Fruit fly (Drosophila melanogaster) whole organism, embryonic: Measurements from ENCODE around the gene RPA1.

ENCODE experiments used
- ATbp ChIP-seq: fragments of 200-800 bp; sonication (Bioruptor generic); optimal IDR thresholded peaks from 2 replicates; lab custom pipeline; 2017; ENCODE audit warnings: missing biosample characterization, mild to moderate bottlenecking, missing genetic modification characterization, missing genetic modification reagents
- Ada2b ChIP-seq: fragments of 200-800 bp; sonication (Bioruptor generic); IDR thresholded peaks from 2 replicates; pipeline ENCODE4 v1.3.6; 2022; ENCODE audit warnings: missing biosample characterization, missing genetic modification characterization
- CG12219 ChIP-seq: fragments of 200-800 bp; sonication (Bioruptor generic); optimal IDR thresholded peaks from 3 replicates; lab custom pipeline; 2018; ENCODE audit warnings: missing biosample characterization, mild to moderate bottlenecking, missing genetic modification characterization
- CG13775 ChIP-seq: fragments of 200-800 bp; sonication (Bioruptor generic); optimal IDR thresholded peaks from 3 replicates; lab custom pipeline; 2017; ENCODE audit warnings: missing biosample characterization, mild to moderate bottlenecking, missing genetic modification characterization
- CG14014 ChIP-seq: fragments of 200-800 bp; sonication (Bioruptor generic); IDR thresholded peaks from 2 replicates; pipeline ENCODE4 v1.3.6; 2022; ENCODE audit warnings: missing biosample characterization, missing genetic modification characterization
- CG16863 ChIP-seq: fragments of 200-800 bp; sonication (Bioruptor generic); optimal IDR thresholded peaks from 3 replicates; lab custom pipeline; 2016; ENCODE audit warnings: missing biosample characterization, missing genetic modification characterization
- CG17359 ChIP-seq: fragments of 200-800 bp; sonication (Bioruptor generic); optimal IDR thresholded peaks from 3 replicates; lab custom pipeline; 2018; ENCODE audit warnings: missing biosample characterization, mild to moderate bottlenecking, missing genetic modification characterization, moderate library complexity
- CG17568 ChIP-seq: fragments of 200-800 bp; sonication (Bioruptor generic); optimal IDR thresholded peaks from 2 replicates; lab custom pipeline; 2018; ENCODE audit warnings: missing biosample characterization, mild to moderate bottlenecking, missing genetic modification characterization, moderate library complexity
- CG18011 ChIP-seq: fragments of 200-800 bp; sonication (Bioruptor generic); optimal IDR thresholded peaks from 2 replicates; lab custom pipeline; 2017; ENCODE audit warnings: missing biosample characterization, missing genetic modification characterization, mild to moderate bottlenecking, moderate library complexity, missing genotype
- CG2202 ChIP-seq: fragments of 200-800 bp; sonication (Bioruptor generic); optimal IDR thresholded peaks from 2 replicates; lab custom pipeline; 2018; ENCODE audit warnings: missing biosample characterization, mild to moderate bottlenecking, missing genetic modification characterization
- CG3065 ChIP-seq: fragments of 200-800 bp; sonication (Bioruptor generic); optimal IDR thresholded peaks from 2 replicates; lab custom pipeline; 2016; ENCODE audit warnings: missing biosample characterization, missing genetic modification characterization
- CG3407 ChIP-seq: fragments of 200-800 bp; sonication (Bioruptor generic); optimal IDR thresholded peaks from 2 replicates; lab custom pipeline; 2018; ENCODE audit warnings: missing biosample characterization, mild to moderate bottlenecking, missing genetic modification characterization
- CG34224 ChIP-seq: fragments of 200-800 bp; sonication (Bioruptor generic); IDR thresholded peaks from 3 replicates; pipeline ENCODE4 v1.3.6; 2022; ENCODE audit warnings: missing biosample characterization, missing genetic modification characterization; ENCODE audit not compliant: partially characterized antibody
- CG34376 ChIP-seq: fragments of 200-800 bp; sonication (Bioruptor generic); optimal IDR thresholded peaks from 2 replicates; lab custom pipeline; 2018; ENCODE audit warnings: missing biosample characterization, mild to moderate bottlenecking, missing genetic modification characterization
- CG3838 ChIP-seq: fragments of 200-800 bp; sonication (Bioruptor generic); optimal IDR thresholded peaks from 3 replicates; lab custom pipeline; 2016; ENCODE audit warnings: missing biosample characterization, missing genetic modification characterization
- CG6272 ChIP-seq: fragments of 200-800 bp; sonication (Bioruptor generic); IDR thresholded peaks from 2 replicates; pipeline ENCODE4 v1.3.6; 2022; ENCODE audit warnings: missing biosample characterization, missing genetic modification characterization
- CG7372 ChIP-seq: fragments of 200-800 bp; sonication (Bioruptor generic); IDR thresholded peaks from 2 replicates; pipeline ENCODE4 v1.3.6; 2022; ENCODE audit warnings: missing biosample characterization, missing genetic modification characterization
- CG9876 ChIP-seq: fragments of 200-800 bp; sonication (Bioruptor generic); optimal IDR thresholded peaks from 2 replicates; lab custom pipeline; 2016; ENCODE audit warnings: missing biosample characterization, missing genetic modification characterization
- CoRest ChIP-seq: fragments of 200-800 bp; sonication (Bioruptor generic); optimal IDR thresholded peaks from 3 replicates; lab custom pipeline; 2018; ENCODE audit warnings: missing biosample characterization, mild to moderate bottlenecking, missing genetic modification characterization, moderate library complexity
- D19B ChIP-seq: fragments of 200-800 bp; sonication (Bioruptor generic); optimal IDR thresholded peaks from 2 replicates; lab custom pipeline; 2017; ENCODE audit warnings: missing biosample characterization, mild to moderate bottlenecking, missing genetic modification characterization
- Deaf1 ChIP-seq: fragments of 200-800 bp; optimal IDR thresholded peaks from 3 replicates; lab custom pipeline; 2019; ENCODE audit warnings: missing biosample characterization, mild to moderate bottlenecking, missing genetic modification characterization, moderate library complexity
- Dfd ChIP-seq, 2 experiments: fragments of >200 bp; optimal IDR thresholded peaks; 2 replicates each; lab custom pipeline; 2017; ENCODE audit warnings: missing biosample characterization in 2 of 2, missing genetic modification characterization in 2 of 2
- Eip74EF ChIP-seq, 2 experiments: fragments of 200-800 bp in 1 of 2; fragments of >200 bp in 1 of 2; sonication (Bioruptor generic) in 1 of 2; optimal IDR thresholded peaks; 2 replicates each; lab custom pipeline; 2017 to 2019; ENCODE audit warnings: missing biosample characterization in 2 of 2, missing genetic modification characterization in 2 of 2, mild to moderate bottlenecking in 1 of 2, moderate library complexity in 1 of 2
- Elba2 ChIP-seq: fragments of 200-800 bp; sonication (Bioruptor generic); optimal IDR thresholded peaks from 3 replicates; lab custom pipeline; 2016; ENCODE audit warnings: missing biosample characterization, missing genetic modification characterization
- Ets65A ChIP-seq: fragments of 200-800 bp; sonication (Bioruptor generic); peaks from one replicate; lab custom pipeline; 2016; ENCODE audit warnings: missing biosample characterization, missing genetic modification characterization
- Ets97D ChIP-seq: fragments of 200-800 bp; sonication (Bioruptor generic); optimal IDR thresholded peaks from 3 replicates; lab custom pipeline; 2016; ENCODE audit warnings: missing biosample characterization, missing genetic modification characterization
- Fer1 ChIP-seq: fragments of 200-800 bp; sonication (Bioruptor generic); optimal IDR thresholded peaks from 2 replicates; lab custom pipeline; 2017; ENCODE audit warnings: missing biosample characterization, mild to moderate bottlenecking, missing genetic modification characterization
- HLH3B ChIP-seq: fragments of 200-800 bp; sonication (Bioruptor generic); IDR thresholded peaks from 2 replicates; pipeline ENCODE4 v1.3.6; 2022; ENCODE audit warnings: missing biosample characterization, missing genetic modification characterization
- Myb ChIP-seq: fragments of 200-800 bp; sonication (Bioruptor generic); optimal IDR thresholded peaks from 2 replicates; lab custom pipeline; 2016; ENCODE audit warnings: missing biosample characterization, missing genetic modification characterization
- Nf-YA ChIP-seq: fragments of 200-800 bp; sonication (Bioruptor generic); IDR thresholded peaks from 2 replicates; pipeline ENCODE4 v1.3.6; 2022; ENCODE audit warnings: missing biosample characterization, missing genetic modification characterization
- Side ChIP-seq: fragments of 200-800 bp; sonication (Bioruptor generic); optimal IDR thresholded peaks from 2 replicates; lab custom pipeline; 2016; ENCODE audit warnings: missing biosample characterization, missing genetic modification characterization
- Sox100B ChIP-seq: fragments of 200-800 bp; sonication (Bioruptor generic); optimal IDR thresholded peaks from 3 replicates; lab custom pipeline; 2018; ENCODE audit warnings: missing biosample characterization, mild to moderate bottlenecking, missing genetic modification characterization
- Sox102F ChIP-seq: fragments of 200-800 bp; sonication (Bioruptor generic); optimal IDR thresholded peaks from 2 replicates; lab custom pipeline; 2018; ENCODE audit warnings: missing biosample characterization, mild to moderate bottlenecking, missing genetic modification characterization, moderate library complexity
- bbx ChIP-seq: fragments of 200-800 bp; sonication (Bioruptor generic); IDR thresholded peaks from 2 replicates; pipeline ENCODE4 v1.3.6; 2022; ENCODE audit warnings: missing biosample characterization, missing genetic modification characterization; ENCODE audit not compliant: partially characterized antibody
- cg ChIP-seq: fragments of 200-800 bp; sonication (Bioruptor generic); optimal IDR thresholded peaks from 3 replicates; lab custom pipeline; 2019; ENCODE audit warnings: missing biosample characterization, mild to moderate bottlenecking, missing genetic modification characterization, moderate library complexity
- dimm ChIP-seq: fragments of 200-800 bp; sonication (Bioruptor generic); IDR thresholded peaks from 2 replicates; pipeline ENCODE4 v1.3.6; 2022; ENCODE audit warnings: missing biosample characterization, missing genetic modification characterization
- dmrt11E ChIP-seq: fragments of 200-800 bp; sonication (Bioruptor generic); optimal IDR thresholded peaks from 3 replicates; lab custom pipeline; 2018; ENCODE audit warnings: missing biosample characterization, mild to moderate bottlenecking, missing genetic modification characterization, moderate library complexity
- fd102C ChIP-seq: fragments of 200-800 bp; sonication (Bioruptor generic); optimal IDR thresholded peaks from 2 replicates; lab custom pipeline; 2018; ENCODE audit warnings: missing biosample characterization, mild to moderate bottlenecking, missing genetic modification characterization, moderate library complexity
- gsb ChIP-seq: fragments of 200-800 bp; sonication (Bioruptor generic); IDR thresholded peaks from 2 replicates; pipeline ENCODE4 v1.3.6; 2022; ENCODE audit warnings: missing biosample characterization, missing genetic modification characterization
- hb ChIP-seq: fragments of 200-800 bp; sonication (Bioruptor generic); IDR thresholded peaks from 3 replicates; pipeline ENCODE4 v1.3.6; 2022; ENCODE audit warnings: missing biosample characterization, missing genetic modification characterization; ENCODE audit not compliant: partially characterized antibody
- hbn ChIP-seq: fragments of 200-800 bp; sonication (Bioruptor generic); IDR thresholded peaks from 2 replicates; pipeline ENCODE4 v1.3.6; 2022; ENCODE audit warnings: missing biosample characterization, missing genetic modification characterization; ENCODE audit not compliant: partially characterized antibody
- kah ChIP-seq: fragments of 200-800 bp; sonication (Bioruptor generic); optimal IDR thresholded peaks from 2 replicates; lab custom pipeline; 2018; ENCODE audit warnings: missing biosample characterization, mild to moderate bottlenecking, missing genetic modification characterization
- lilli ChIP-seq: fragments of 200-800 bp; sonication (Bioruptor generic); optimal IDR thresholded peaks from 3 replicates; lab custom pipeline; 2016; ENCODE audit warnings: missing biosample characterization, missing genetic modification characterization
- oc ChIP-seq: fragments of 200-800 bp; sonication (Bioruptor generic); optimal IDR thresholded peaks from 2 replicates; lab custom pipeline; 2018; ENCODE audit warnings: missing biosample characterization, mild to moderate bottlenecking, missing genetic modification characterization, moderate library complexity
- p53 ChIP-seq: fragments of 200-800 bp; sonication (Bioruptor generic); optimal IDR thresholded peaks from 2 replicates; lab custom pipeline; 2016; ENCODE audit warnings: missing biosample characterization, missing genetic modification characterization
- psq ChIP-seq: fragments of 200-800 bp; sonication (Bioruptor generic); optimal IDR thresholded peaks from 2 replicates; lab custom pipeline; 2017; ENCODE audit warnings: missing biosample characterization, missing genetic modification characterization
- tll ChIP-seq, 2 experiments: fragments of 200-800 bp in 1 of 2; fragments of >200 bp in 1 of 2; sonication (Bioruptor generic) in 1 of 2; optimal IDR thresholded peaks; 2 replicates each; lab custom pipeline; 2017 to 2019; ENCODE audit warnings: missing biosample characterization in 2 of 2, missing genetic modification characterization in 2 of 2, mild to moderate bottlenecking in 1 of 2, moderate library complexity in 1 of 2
- ttk ChIP-seq: fragments of 200-800 bp; sonication (Bioruptor generic); IDR thresholded peaks from 2 replicates; pipeline ENCODE4 v2.1.2; 2022; ENCODE audit warnings: missing biosample characterization, missing genetic modification characterization
- wdn ChIP-seq: fragments of 200-800 bp; sonication (Bioruptor generic); IDR thresholded peaks from 2 replicates; pipeline ENCODE4 v1.3.6; 2022; ENCODE audit warnings: missing biosample characterization, missing genetic modification characterization
- z ChIP-seq: fragments of 200-800 bp; sonication (Bioruptor generic); IDR thresholded peaks from 3 replicates; pipeline ENCODE4 v1.3.6; 2022; ENCODE audit warnings: missing biosample characterization, missing genetic modification characterization

RPA1 gene

dm6 chr3R:8243720-8244119 lies 20.5 kb downstream of the RPA1 start, which contains the start of the genes CG9636, CG18749 and CG33722 (continued):
- peak; percentile 37 for TF ChIP-seq Deaf1
- TF ChIP-seq CG13775 (GFP tag; lab: Kevin White, UChicago) = peak; percentile 74
- TF ChIP-seq HLH3B (GFP tag; lab: Robert Waterston, UW) = peak; percentile 60; the same call in 1 of the 2 replicates
- TF ChIP-seq wdn (GFP tag; lab: Robert Waterston, UW) = no peak
- peak; percentile 43 for TF ChIP-seq psq
- TF ChIP-seq hb (GFP tag; lab: Robert Waterston, UW) = peak; percentile 94
- no peak for TF ChIP-seq Dfd (GFP tag; optimal IDR thresholded peaks at IDR 0.05; lab: Kevin White, UChicago)
- peak in 1 of 2 experiments; percentile 80 for TF ChIP-seq tll (GFP tag; optimal IDR thresholded peaks at IDR 0.05; lab: Kevin White, UChicago)
- TF ChIP-seq Elba2 (GFP tag; lab: Kevin White, UChicago) = peak; percentile 42
- TF ChIP-seq p53 = no peak
- peak; percentile 60 for TF ChIP-seq CG3407
- peak in 1 of 2 experiments; percentile 65 for TF ChIP-seq Eip74EF (GFP tag; optimal IDR thresholded peaks at IDR 0.05; lab: Kevin White, UChicago)
- TF ChIP-seq Sox102F (GFP tag; lab: Kevin White, UChicago) = peak; percentile 68
- TF ChIP-seq kah (GFP tag; lab: Kevin White, UChicago) = no peak
- peak; percentile 70 for TF ChIP-seq Sox100B
- peak; percentile 63; the same call in 1 of the 2 replicates for TF ChIP-seq ttk (GFP tag; lab: Robert Waterston, UW)
- TF ChIP-seq Side (GFP tag; lab: Kevin White, UChicago) = peak; percentile 56
- no peak for TF ChIP-seq CG34376 (GFP tag; lab: Kevin White, UChicago)
- no peak for TF ChIP-seq CG12219 (GFP tag; lab: Kevin White, UChicago)
- TF ChIP-seq CG18011 = peak; percentile 65
- peak; percentile 69 for TF ChIP-seq CG17359
- no peak for TF ChIP-seq CG3838 (GFP tag; lab: Kevin White, UChicago)
- no peak for TF ChIP-seq CG7372 (GFP tag; lab: Robert Waterston, UW)
- TF ChIP-seq cg = no peak
- no peak for TF ChIP-seq dimm
- TF ChIP-seq ATbp = peak; percentile 10
- TF ChIP-seq CG17568 (GFP tag; lab: Kevin White, UChicago) = peak; percentile 59
- TF ChIP-seq Nf-YA (GFP tag; lab: Robert Waterston, UW) = no peak
- TF ChIP-seq Fer1 = peak; percentile 74
- peak; percentile 97 for TF ChIP-seq CG34224 (GFP tag; lab: Robert Waterston, UW)
- peak; percentile 24 for TF ChIP-seq CG3065
- peak; percentile 66 for TF ChIP-seq CG6272 (GFP tag; lab: Robert Waterston, UW)
- peak; percentile 87 for TF ChIP-seq lilli (GFP tag; lab: Kevin White, UChicago)
- no peak for TF ChIP-seq CG16863 (GFP tag; lab: Kevin White, UChicago)
- TF ChIP-seq CG2202 (tag; lab: Kevin White, UChicago) = peak; percentile 47
- peak; percentile 27 for TF ChIP-seq oc (tag; lab: Kevin White, UChicago)
- no peak for TF ChIP-seq z
- peak; percentile 70 for TF ChIP-seq dmrt11E (tag; lab: Kevin White, UChicago)
- no peak for TF ChIP-seq D19B (GFP tag; lab: Kevin White, UChicago)
- TF ChIP-seq bbx (GFP tag; lab: Robert Waterston, UW) = peak; percentile 89
- TF ChIP-seq Ets97D (GFP tag; lab: Kevin White, UChicago) = peak; percentile 53
- TF ChIP-seq gsb (GFP tag; lab: Robert Waterston, UW) = no peak
- peak; percentile 86 for TF ChIP-seq Ada2b (GFP tag; lab: Robert Waterston, UW)
- peak; percentile 55; the same call in 1 of the 2 replicates for TF ChIP-seq CG14014 (GFP tag; lab: Robert Waterston, UW)
- no peak for TF ChIP-seq Myb
- TF ChIP-seq CG9876 (GFP tag; lab: Kevin White, UChicago) = no peak
- TF ChIP-seq Ets65A (GFP tag; lab: Kevin White, UChicago) = peak; percentile 46
- TF ChIP-seq CoRest (tag; lab: Kevin White, UChicago) = peak; percentile 80
- no peak for TF ChIP-seq fd102C (GFP tag; lab: Kevin White, UChicago)
- peak; percentile 97 for TF ChIP-seq hbn
